Fruit fly (Drosophila melanogaster): Measurements from ENCODE around the gene Atac3.

DNA sequence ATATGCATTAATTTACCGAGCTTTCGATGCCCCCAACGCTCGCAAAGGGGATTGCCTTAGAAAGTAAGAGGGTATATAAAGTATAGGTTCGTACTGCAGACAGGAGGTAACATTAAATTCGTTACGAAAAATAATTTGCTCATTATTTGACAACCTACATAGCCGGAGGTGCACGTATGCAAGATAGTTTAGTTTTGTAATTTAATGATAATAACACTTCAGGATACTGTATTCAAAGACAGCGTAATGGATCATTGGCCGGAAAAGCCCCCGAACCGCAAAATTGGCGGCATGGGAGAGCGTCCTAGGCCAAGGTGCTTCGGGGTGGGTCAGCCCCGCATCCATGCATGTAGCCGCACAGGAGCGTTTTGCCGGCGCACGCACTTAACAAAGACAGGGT is 15.5 kb downstream of the Atac3 start:
- TF ChIP-seq h (optimal IDR thresholded peaks at IDR 0.05) (no peak), insv (optimal IDR thresholded peaks at IDR 0.05) (no peak), ttk (optimal IDR thresholded peaks at IDR 0.05) (no peak), psq (optimal IDR thresholded peaks at IDR 0.05) (no peak), Sin3A (optimal IDR thresholded peaks at IDR 0.05) (no peak), Myc (optimal IDR thresholded peaks at IDR 0.05) (no peak)
